Worm (Caenorhabditis elegans) whole organism, L1 larva: ENCODE measurements around the gene gst-7.

ENCODE experiments used
- F16B12.6 ChIP-seq: fragments of 150-350 bp; optimal IDR thresholded peaks from 2 replicates; lab custom pipeline; 2014; ENCODE audit warnings: missing biosample characterization, missing genetic modification characterization
- Y116A8C.19 ChIP-seq: sonication (generic microtip); optimal IDR thresholded peaks from 2 replicates; lab custom pipeline; 2016; ENCODE audit warnings: missing compliant biosample characterization, missing genetic modification characterization, borderline replicate concordance
- aha-1 ChIP-seq: fragments of 150-350 bp; optimal IDR thresholded peaks from 2 replicates; lab custom pipeline; 2014; ENCODE audit warnings: missing biosample characterization, missing genetic modification characterization
- alr-1 ChIP-seq: fragments of 200-800 bp; sonication (Bioruptor generic); optimal IDR thresholded peaks from 2 replicates; lab custom pipeline; 2018; ENCODE audit warnings: borderline replicate concordance, mild to moderate bottlenecking, missing genetic modification characterization, missing compliant biosample characterization
- ama-1 ChIP-seq: fragments of 150-350 bp; optimal IDR thresholded peaks from 2 replicates; lab custom pipeline; 2014
- ceh-8 ChIP-seq: fragments of 200-800 bp; sonication (Bioruptor generic); optimal IDR thresholded peaks from 2 replicates; lab custom pipeline; 2018; ENCODE audit warnings: mild to moderate bottlenecking, missing genetic modification characterization, moderate library complexity, missing compliant biosample characterization
- ceh-82 ChIP-seq, 3 experiments: fragments of 150-350 bp in 1 of 3; sonication (generic microtip) in 2 of 3; optimal IDR thresholded peaks; 2 replicates each; lab custom pipeline; 2014 to 2017; ENCODE audit warnings: missing biosample characterization in 3 of 3, missing genetic modification characterization in 3 of 3
- ceh-90 ChIP-seq: sonication (generic microtip); optimal IDR thresholded peaks from 2 replicates; lab custom pipeline; 2016; ENCODE audit warnings: missing genetic modification characterization, missing compliant biosample characterization
- dpl-1 ChIP-seq, 3 experiments: fragments of 150-350 bp in 2 of 3; sonication (generic microtip) in 1 of 3; optimal IDR thresholded peaks; 2 replicates each; lab custom pipeline; 2014 to 2017; ENCODE audit warnings: missing biosample characterization in 3 of 3, missing genetic modification characterization in 3 of 3, missing genetic modification reagents in 3 of 3
- efl-1 ChIP-seq, 4 experiments: fragments of 150-350 bp; optimal IDR thresholded peaks in 3 of 4; peaks in 1 of 4; 1 replicate in 1 of 4; 2 replicates in 3 of 4; lab custom pipeline; 2014; ENCODE audit warnings: missing biosample characterization in 2 of 4, missing genetic modification characterization in 2 of 4, missing genetic modification reagents in 2 of 4
- egl-27 ChIP-seq, 2 experiments: fragments of 150-350 bp in 1 of 2; sonication (generic microtip); optimal IDR thresholded peaks; 3 replicates each; lab custom pipeline; 2017 to 2018; ENCODE audit warnings: missing biosample characterization in 2 of 2, missing genetic modification characterization in 2 of 2, missing genetic modification reagents in 2 of 2
- elt-2 ChIP-seq: sonication (generic microtip); optimal IDR thresholded peaks from 2 replicates; lab custom pipeline; 2016; ENCODE audit warnings: missing genetic modification characterization, mild to moderate bottlenecking, inconsistent platforms, missing compliant biosample characterization, missing genetic modification reagents
- elt-3 ChIP-seq, 6 experiments: fragments of 150-350 bp in 1 of 6; sonication (generic microtip); optimal IDR thresholded peaks; 2 replicates each; lab custom pipeline; 2017 to 2018; ENCODE audit warnings: missing biosample characterization in 6 of 6, missing genetic modification characterization in 6 of 6, inconsistent platforms in 1 of 6
- hpl-2 ChIP-seq: fragments of 150-350 bp; optimal IDR thresholded peaks from 2 replicates; lab custom pipeline; 2014; ENCODE audit warnings: missing biosample characterization, missing genetic modification reagents, missing genetic modification characterization
- irx-1 ChIP-seq: sonication (generic microtip); optimal IDR thresholded peaks from 2 replicates; lab custom pipeline; 2016; ENCODE audit warnings: missing genetic modification characterization, missing compliant biosample characterization
- jun-1 ChIP-seq: fragments of 150-350 bp; optimal IDR thresholded peaks from 2 replicates; lab custom pipeline; 2014; ENCODE audit warnings: missing biosample characterization, missing genetic modification reagents, missing genetic modification characterization
- lin-13 ChIP-seq: fragments of 150-350 bp; optimal IDR thresholded peaks from 2 replicates; lab custom pipeline; 2014; ENCODE audit warnings: missing biosample characterization, missing genetic modification reagents, missing genetic modification characterization
- lin-14 ChIP-seq: fragments of 200-800 bp; sonication (Bioruptor generic); optimal IDR thresholded peaks from 2 replicates; lab custom pipeline; 2018; ENCODE audit warnings: mild to moderate bottlenecking, missing genetic modification characterization, moderate library complexity, missing compliant biosample characterization
- lin-15B ChIP-seq: fragments of 150-350 bp; sonication (generic microtip); optimal IDR thresholded peaks from 3 replicates; lab custom pipeline; 2014; ENCODE audit warnings: missing biosample characterization, missing genetic modification characterization
- lin-35 ChIP-seq, 2 experiments: fragments of 150-350 bp; optimal IDR thresholded peaks; 2 replicates each; lab custom pipeline; 2014; ENCODE audit warnings: missing biosample characterization in 2 of 2, missing genetic modification characterization in 2 of 2, missing genetic modification reagents in 2 of 2
- lin-39 ChIP-seq: fragments of 150-350 bp; optimal IDR thresholded peaks from 2 replicates; lab custom pipeline; 2014; ENCODE audit warnings: missing biosample characterization, missing genetic modification reagents, missing genetic modification characterization
- lsy-2 ChIP-seq, 2 experiments: fragments of 150-350 bp; optimal IDR thresholded peaks; 2 replicates each; lab custom pipeline; 2014; ENCODE audit warnings: missing biosample characterization in 2 of 2, missing genetic modification characterization in 2 of 2
- mdl-1 ChIP-seq, 2 experiments: fragments of 150-350 bp; optimal IDR thresholded peaks; 2 replicates each; lab custom pipeline; 2014 to 2017; ENCODE audit warnings: missing biosample characterization in 2 of 2, missing genetic modification characterization in 2 of 2, inconsistent platforms in 1 of 2
- mef-2 ChIP-seq: fragments of 150-350 bp; optimal IDR thresholded peaks from 2 replicates; lab custom pipeline; 2014; ENCODE audit warnings: missing biosample characterization, missing genetic modification characterization
- nhr-19 ChIP-seq: fragments of 200-800 bp; sonication (Bioruptor generic); conservative IDR thresholded peaks from 2 replicates; pipeline ENCODE4 v1.3.6; 2022; ENCODE audit warnings: missing genetic modification characterization, missing compliant biosample characterization
- nhr-20 ChIP-seq: sonication (generic microtip); optimal IDR thresholded peaks from 2 replicates; lab custom pipeline; 2016; ENCODE audit warnings: mild to moderate bottlenecking, missing genetic modification characterization, missing compliant biosample characterization
- nhr-237 ChIP-seq: fragments of 150-350 bp; optimal IDR thresholded peaks from 2 replicates; lab custom pipeline; 2014; ENCODE audit warnings: missing biosample characterization, missing genetic modification characterization
- nhr-47 ChIP-seq: sonication (generic microtip); optimal IDR thresholded peaks from 2 replicates; lab custom pipeline; 2016; ENCODE audit warnings: mild to moderate bottlenecking, missing genetic modification characterization, moderate library complexity, missing compliant biosample characterization
- nhr-71 ChIP-seq: sonication (generic microtip); optimal IDR thresholded peaks from 2 replicates; lab custom pipeline; 2016; ENCODE audit warnings: mild to moderate bottlenecking, missing genetic modification characterization, moderate library complexity, missing compliant biosample characterization
- nhr-76 ChIP-seq: sonication (generic microtip); optimal IDR thresholded peaks from 2 replicates; lab custom pipeline; 2017; ENCODE audit warnings: missing biosample characterization, missing genetic modification characterization
- nhr-84 ChIP-seq: sonication (generic microtip); optimal IDR thresholded peaks from 2 replicates; lab custom pipeline; 2017; ENCODE audit warnings: missing biosample characterization, missing genetic modification characterization
- nhr-85 ChIP-seq: sonication (generic microtip); peaks from one replicate; lab custom pipeline; 2016; ENCODE audit warnings: missing genetic modification characterization, inconsistent platforms, missing compliant biosample characterization
- nhr-90 ChIP-seq: sonication (generic microtip); optimal IDR thresholded peaks from 2 replicates; lab custom pipeline; 2016; ENCODE audit warnings: mild to moderate bottlenecking, missing genetic modification characterization, missing compliant biosample characterization; ENCODE audit not compliant: poor library complexity
- pag-3 ChIP-seq: sonication (generic microtip); optimal IDR thresholded peaks from 2 replicates; lab custom pipeline; 2017; ENCODE audit warnings: missing genetic modification characterization, mild to moderate bottlenecking, missing compliant biosample characterization, antibody characterized with exemption, borderline replicate concordance; ENCODE audit not compliant: insufficient read depth
- pax-3 ChIP-seq: fragments of 200-800 bp; sonication (Bioruptor generic); optimal IDR thresholded peaks from 2 replicates; lab custom pipeline; 2018; ENCODE audit warnings: mild to moderate bottlenecking, missing genetic modification characterization, moderate library complexity, missing compliant biosample characterization
- pqm-1 ChIP-seq: sonication (generic microtip); optimal IDR thresholded peaks from 3 replicates; lab custom pipeline; 2017; ENCODE audit warnings: missing biosample characterization, missing genetic modification characterization
- snu-23 ChIP-seq: sonication (generic microtip); optimal IDR thresholded peaks from 2 replicates; lab custom pipeline; 2016; ENCODE audit warnings: missing genetic modification characterization, missing compliant biosample characterization
- swsn-7 ChIP-seq: sonication (generic microtip); optimal IDR thresholded peaks from 2 replicates; lab custom pipeline; 2016; ENCODE audit warnings: missing genetic modification characterization, missing compliant biosample characterization
- tlp-1 ChIP-seq: fragments of 150-350 bp; optimal IDR thresholded peaks from 2 replicates; lab custom pipeline; 2014; ENCODE audit warnings: missing biosample characterization, missing genetic modification characterization
- unc-30 ChIP-seq: sonication (generic microtip); optimal IDR thresholded peaks from 2 replicates; lab custom pipeline; 2017; ENCODE audit warnings: missing biosample characterization, missing genetic modification characterization
- unc-98 ChIP-seq: fragments of 200-800 bp; sonication (Bioruptor generic); IDR thresholded peaks from 2 replicates; pipeline ENCODE4 v1.3.6; 2022; ENCODE audit warnings: missing genetic modification characterization, missing compliant biosample characterization
- zag-1 ChIP-seq: fragments of 150-350 bp; optimal IDR thresholded peaks from 2 replicates; lab custom pipeline; 2014; ENCODE audit warnings: missing biosample characterization, missing genetic modification characterization
- ztf-4 ChIP-seq: fragments of 150-350 bp; optimal IDR thresholded peaks from 2 replicates; lab custom pipeline; 2014; ENCODE audit warnings: missing biosample characterization, missing genetic modification characterization

The gst-7 gene

DNA sequence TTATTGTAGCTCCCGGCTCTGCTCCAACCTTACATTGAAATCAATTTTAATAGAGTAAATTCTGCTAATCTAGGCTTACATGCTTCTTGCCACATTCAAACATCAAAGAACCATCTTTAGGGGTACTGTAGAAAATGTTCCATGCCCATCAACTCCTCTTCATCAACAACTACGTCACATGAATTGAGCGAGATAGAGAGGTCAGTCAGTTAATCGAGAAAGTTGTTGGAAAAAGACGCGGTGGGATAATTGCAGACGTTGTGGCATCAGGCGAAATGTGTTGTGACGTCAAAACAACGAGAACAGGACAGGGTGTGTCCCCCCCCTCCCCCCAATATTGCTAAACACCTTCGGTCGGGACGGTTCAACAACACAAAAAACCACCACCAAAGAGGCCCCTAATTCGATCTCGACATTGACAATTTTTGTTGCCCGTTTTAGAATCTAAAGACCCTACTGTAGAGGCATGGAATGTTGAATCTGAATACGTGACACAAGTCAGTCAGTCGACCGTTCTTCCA, 36.7 kb downstream of the gst-7 start (continued):
- peak in 1 of 2 experiments; percentile 15 for TF ChIP-seq lin-35 (GFP tag; optimal IDR thresholded peaks at IDR 0.05; lab: Kevin White, UChicago)
- TF ChIP-seq F16B12.6 (tag; lab: Kevin White, UChicago) = no peak
- TF ChIP-seq nhr-84 = no peak
- TF ChIP-seq nhr-47 (tag; lab: Kevin White, UChicago) = no peak
- no peak for TF ChIP-seq ceh-82 (tag; optimal IDR thresholded peaks at IDR 0.05; lab: Kevin White, UChicago)
- TF ChIP-seq ztf-4 (tag; lab: Kevin White, UChicago) = no peak

DNA sequence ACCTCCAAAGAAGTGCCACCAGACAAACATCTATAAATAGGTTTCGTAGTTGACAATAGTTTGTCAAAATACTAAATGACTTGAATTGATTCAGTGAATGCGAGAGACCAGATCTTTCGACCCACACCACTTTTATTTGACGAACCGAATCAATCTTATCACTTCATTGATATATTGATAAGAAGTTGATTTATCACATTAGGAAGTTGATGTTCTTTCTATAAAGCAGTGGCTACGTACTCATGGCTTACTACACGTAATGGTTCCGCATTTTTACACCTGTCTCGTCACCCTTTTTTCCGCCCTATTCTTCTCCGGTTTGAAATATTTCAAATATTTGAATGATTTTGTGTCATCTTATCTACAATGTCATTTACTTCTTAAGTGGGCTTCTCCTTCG, 38.7 kb downstream of the gst-7 start:
- no peak for TF ChIP-seq zag-1
- TF ChIP-seq irx-1 (tag; lab: Kevin White, UChicago) = no peak
- TF ChIP-seq nhr-19 (GFP tag; lab: Robert Waterston, UW) = no peak
- no peak for TF ChIP-seq alr-1 (tag; lab: Kevin White, UChicago)
- TF ChIP-seq elt-3 (tag; optimal IDR thresholded peaks at IDR 0.05; lab: Kevin White, UChicago) = peak in 1 of 6 experiments; percentile 11
- TF ChIP-seq elt-2 (tag; lab: Kevin White, UChicago) = peak; percentile 50
- TF ChIP-seq lin-15B (tag; lab: Kevin White, UChicago) = no peak
- no peak for TF ChIP-seq ceh-90

DNA sequence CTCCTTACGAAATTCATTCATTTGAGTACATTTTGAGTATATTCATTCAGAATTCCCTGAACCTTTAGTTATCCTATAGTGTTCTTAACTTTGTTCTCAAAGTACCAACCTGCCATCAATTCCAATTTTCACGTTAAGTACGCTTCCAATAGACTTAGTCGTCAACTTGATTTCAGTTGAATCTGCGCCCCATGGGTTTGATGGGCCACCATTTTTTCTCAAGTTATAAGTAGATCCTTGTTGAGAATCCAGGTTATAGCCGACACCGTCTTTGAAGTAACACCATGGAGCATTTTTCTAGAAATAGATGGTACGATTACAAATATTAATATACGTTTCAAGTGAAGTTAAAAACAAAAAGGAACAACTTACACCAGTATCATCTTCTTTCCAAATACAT, 42.9 kb downstream of the gst-7 start:
- TF ChIP-seq hpl-2 (GFP tag; lab: Kevin White, UChicago) (no peak), nhr-76 (tag; lab: Kevin White, UChicago) (no peak), egl-27 (tag; optimal IDR thresholded peaks at IDR 0.05; lab: Kevin White, UChicago) (no peak), aha-1 (no peak), nhr-85 (tag; lab: Kevin White, UChicago) (no peak), pax-3 (tag; lab: Kevin White, UChicago) (no peak), unc-98 (GFP tag; lab: Robert Waterston, UW) (no peak), nhr-19 (GFP tag; lab: Robert Waterston, UW) (no peak), zag-1 (no peak)

DNA sequence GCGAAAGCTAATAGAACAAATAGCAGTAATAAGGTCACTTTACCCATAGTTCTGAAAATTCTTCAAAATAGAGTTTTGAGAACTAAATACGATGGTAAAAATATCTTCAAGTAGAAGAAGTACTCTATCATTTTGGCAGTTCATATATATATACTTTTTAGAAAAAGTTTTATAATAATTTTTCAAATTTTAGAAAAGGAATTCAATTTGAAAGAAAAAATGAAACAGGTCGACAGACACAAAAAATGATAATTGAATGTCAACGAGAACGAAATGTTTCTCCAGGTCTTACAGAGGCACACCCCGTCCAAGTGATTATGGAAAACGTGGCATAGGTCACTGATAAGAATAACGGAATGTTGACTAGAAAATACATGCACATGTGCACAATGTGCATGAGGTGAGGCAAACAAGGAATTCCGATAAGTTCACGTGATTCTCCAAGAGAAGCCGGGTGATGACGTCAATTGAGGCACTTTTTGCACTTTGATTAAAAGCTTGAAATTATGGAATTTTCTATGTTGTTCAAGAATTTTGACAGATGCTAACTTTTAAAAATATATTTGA, 43.4 kb downstream of the gst-7 start, which contains the start of gene aagr-2:
Gene aagr-2, minus strand, starts transcription at position 51 of the 567 bp plus-strand sequence.
- TF ChIP-seq elt-2 (tag; lab: Kevin White, UChicago) (peak; percentile 100), unc-30 (no peak), nhr-71 (tag; lab: Kevin White, UChicago) (peak; percentile 36), pax-3 (tag; lab: Kevin White, UChicago) (peak; percentile 13), lin-35 (GFP tag; optimal IDR thresholded peaks at IDR 0.05; lab: Kevin White, UChicago) (peak in 1 of 2 experiments; percentile 60), snu-23 (no peak), ama-1 (lab: Kevin White, UChicago) (no peak), nhr-20 (tag; lab: Kevin White, UChicago) (peak; percentile 37), unc-98 (GFP tag; lab: Robert Waterston, UW) (no peak), jun-1 (tag; lab: Kevin White, UChicago) (peak; percentile 19), mdl-1 (tag; optimal IDR thresholded peaks at IDR 0.05; lab: Kevin White, UChicago) (peak in 1 of 2 experiments; percentile 74), efl-1 (optimal IDR thresholded peaks at IDR 0.05; lab: Kevin White, UChicago) (no peak), efl-1 (GFP tag; optimal IDR thresholded peaks at IDR 0.05 in 1 of 2; lab: Kevin White, UChicago) (peak in 1 of 2 experiments; percentile 85), Y116A8C.19 (tag; lab: Kevin White, UChicago) (no peak), nhr-90 (peak; percentile 51), pqm-1 (tag; lab: Kevin White, UChicago) (peak; percentile 67), swsn-7 (tag; lab: Kevin White, UChicago) (no peak)
- TF ChIP-seq, all 84 proteins: peak for 10

DNA sequence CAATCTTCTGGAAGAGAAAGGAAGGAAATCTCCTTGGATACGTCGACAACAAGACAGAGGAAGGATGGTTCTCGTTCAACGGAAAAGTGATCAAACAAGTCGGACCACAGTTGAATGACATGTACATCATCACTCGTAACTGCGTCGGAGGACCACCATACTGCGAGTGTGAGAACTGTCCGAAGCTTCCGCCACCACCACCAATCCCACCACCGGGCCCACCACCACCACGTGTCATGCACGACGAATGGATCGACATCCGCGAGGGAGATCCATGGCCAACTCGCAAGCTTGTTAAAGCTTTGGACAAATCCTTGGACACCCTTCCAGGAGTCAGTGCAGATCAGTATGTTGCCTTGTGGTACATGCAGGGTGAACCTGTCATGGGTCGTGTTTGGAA, 49.4 kb downstream of the gst-7 start:
- TF ChIP-seq lsy-2 (tag; optimal IDR thresholded peaks at IDR 0.05; lab: Kevin White, UChicago) (no peak), tlp-1 (tag; lab: Kevin White, UChicago) (no peak), lin-13 (no peak), lin-39 (tag; lab: Kevin White, UChicago) (no peak), nhr-237 (tag; lab: Kevin White, UChicago) (no peak), ceh-8 (no peak), ceh-82 (tag; optimal IDR thresholded peaks at IDR 0.05; lab: Kevin White, UChicago) (no peak), elt-3 (tag; optimal IDR thresholded peaks at IDR 0.05; lab: Kevin White, UChicago) (no peak), dpl-1 (GFP tag; optimal IDR thresholded peaks at IDR 0.05; lab: Kevin White, UChicago) (no peak), mef-2 (tag; lab: Kevin White, UChicago) (no peak), swsn-7 (tag; lab: Kevin White, UChicago) (no peak), mdl-1 (tag; optimal IDR thresholded peaks at IDR 0.05; lab: Kevin White, UChicago) (no peak), nhr-19 (GFP tag; lab: Robert Waterston, UW) (no peak), lin-14 (no peak), alr-1 (tag; lab: Kevin White, UChicago) (no peak), pag-3 (no peak)
